Fruit fly (Drosophila melanogaster): ENCODE results near the gene CG11885.

CG11885 gene

DNA sequence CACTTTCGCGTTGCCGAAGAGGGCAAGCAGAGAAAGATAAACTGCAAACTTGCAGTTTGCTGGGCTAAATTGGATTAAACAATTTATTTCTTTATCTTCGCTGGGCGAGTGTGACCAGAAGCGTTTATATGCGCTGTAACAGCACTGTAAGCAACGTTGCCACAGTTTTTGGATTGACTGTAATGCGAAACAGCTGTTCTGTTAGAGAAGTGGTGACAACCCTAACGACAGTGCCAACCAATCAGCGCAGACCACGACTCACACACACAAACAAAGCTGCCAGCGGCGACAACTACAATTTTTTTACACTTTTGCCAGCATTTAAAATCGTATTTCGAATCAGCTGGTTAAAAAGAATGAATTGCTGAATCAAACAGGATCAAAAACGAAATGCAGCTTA, 31.6 kb upstream of the CG11885 start, which contains the start of the genes crq and shv (continued):
- TF ChIP-seq ato (GFP tag; IDR thresholded peaks at IDR 0.05; ENCODE audit: partially characterized antibody) (0 out of 2 replicates have a peak, but pooled peaks have one; percentile 30), CG3847 (GFP tag; IDR thresholded peaks at IDR 0.05) (peak; percentile 33; the same call in 1 of the 2 replicates), stwl (tag; optimal IDR thresholded peaks at IDR 0.05) (peak; percentile 95), p53 (GFP tag; optimal IDR thresholded peaks at IDR 0.05) (no peak), zen2 (GFP tag; IDR thresholded peaks at IDR 0.05; ENCODE audit: partially characterized antibody) (peak; percentile 43; the same call in 2 of the 3 replicates), HmgZ (tag; optimal IDR thresholded peaks at IDR 0.05) (peak; percentile 66), CrebB (tag; optimal IDR thresholded peaks at IDR 0.05) (peak; percentile 9), Stat92E (GFP tag; optimal IDR thresholded peaks at IDR 0.05) (peak in 1 of 3 experiments; percentile 46), Sry-δ (GFP tag; optimal IDR thresholded peaks at IDR 0.05) (peak; percentile 3), CG15514 (GFP tag; optimal IDR thresholded peaks at IDR 0.05) (peak; percentile 47), CG2116 (GFP tag; optimal IDR thresholded peaks at IDR 0.05) (peak; percentile 42), pzg (GFP tag; optimal IDR thresholded peaks at IDR 0.05) (peak; percentile 90), bcd (GFP tag; optimal IDR thresholded peaks at IDR 0.05) (no peak), Xbp1 (GFP tag; optimal IDR thresholded peaks at IDR 0.05) (peak; percentile 98), CG17186 (GFP tag; optimal IDR thresholded peaks at IDR 0.05) (peak; percentile 99), cg (GFP tag; optimal IDR thresholded peaks at IDR 0.05) (peak; percentile 89), h (optimal IDR thresholded peaks at IDR 0.05) (no peak), crp (GFP tag; optimal IDR thresholded peaks at IDR 0.05) (peak; percentile 89 to 99), MBD-R2 (GFP tag; IDR thresholded peaks at IDR 0.05) (peak; percentile 95), ci (GFP tag; IDR thresholded peaks at IDR 0.05) (0 out of 3 replicates have a peak, but pooled peaks have one; percentile 11), gfzf (GFP tag; optimal IDR thresholded peaks at IDR 0.05) (peak; percentile 61), CG4424 (GFP tag; optimal IDR thresholded peaks at IDR 0.05) (no peak), Hmr (GFP tag; optimal IDR thresholded peaks at IDR 0.05) (peak; percentile 40), Dip2 (GFP tag; IDR thresholded peaks at IDR 0.05) (no peak), CG1647 (GFP tag; optimal IDR thresholded peaks at IDR 0.05) (no peak), D19A (tag; optimal IDR thresholded peaks at IDR 0.05) (no peak), CG6689 (GFP tag; IDR thresholded peaks at IDR 0.05) (no peak), CG16813 (GFP tag; IDR thresholded peaks at IDR 0.05; ENCODE audit: partially characterized antibody) (0 out of 3 replicates have a peak, but pooled peaks have one; percentile 20), YL-1 (GFP tag; optimal IDR thresholded peaks at IDR 0.05) (peak; percentile 83), sim (GFP tag; IDR thresholded peaks at IDR 0.05) (no peak), CG15601 (tag; optimal IDR thresholded peaks at IDR 0.05) (peak; percentile 24), CG14710 (tag; optimal IDR thresholded peaks at IDR 0.05) (peak; percentile 50), grau (tag; optimal IDR thresholded peaks at IDR 0.05) (no peak), Taf1 (GFP tag; IDR thresholded peaks at IDR 0.05) (no peak), CG34422 (GFP tag; IDR thresholded peaks at IDR 0.05) (peak; percentile 52; the same call in 1 of the 3 replicates), CG10267 (tag; optimal IDR thresholded peaks at IDR 0.05) (peak; percentile 31), nmo (GFP tag; optimal IDR thresholded peaks at IDR 0.05) (peak; percentile 8)

DNA sequence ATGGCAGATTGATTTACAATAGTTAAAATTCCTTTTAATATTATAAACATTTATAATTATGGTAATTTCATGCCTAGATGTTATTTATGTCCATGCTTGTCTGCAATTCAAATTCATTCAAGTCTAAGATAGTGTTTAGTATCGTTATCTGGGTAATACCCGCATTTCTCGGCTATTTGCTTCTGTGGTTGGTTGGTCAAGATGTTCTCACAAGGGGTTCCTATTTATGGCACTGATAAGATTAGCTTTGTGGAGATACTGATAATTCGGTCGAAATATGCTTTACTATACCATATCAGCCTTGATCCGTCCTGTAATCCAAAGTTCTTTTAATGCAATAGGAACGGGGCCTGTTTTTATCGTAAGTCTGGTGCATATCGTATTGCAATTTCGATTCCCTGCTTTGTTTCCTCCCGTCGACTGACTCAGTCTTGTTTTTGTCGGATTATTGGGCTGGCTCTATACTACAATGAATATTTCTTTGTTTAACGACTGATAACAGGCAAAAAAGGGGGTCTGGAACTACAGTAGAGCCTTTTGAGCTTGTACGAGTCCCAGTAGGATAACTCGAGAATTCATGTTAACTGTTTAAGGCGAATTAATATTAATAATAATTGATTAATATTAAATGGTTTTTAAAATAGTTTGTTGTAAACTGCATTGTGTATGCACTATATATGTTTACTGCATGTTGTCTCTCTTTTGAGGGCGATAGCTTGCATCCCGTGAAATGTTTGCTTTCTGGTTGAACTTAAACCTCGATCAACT, 30.6 kb upstream of the CG11885 start:
- TF ChIP-seq grau (tag; optimal IDR thresholded peaks at IDR 0.05) (peak; percentile 56), gcm (GFP tag; optimal IDR thresholded peaks at IDR 0.05) (peak; percentile 28), nom (GFP tag; optimal IDR thresholded peaks at IDR 0.05) (peak; percentile 19), Usf (GFP tag; optimal IDR thresholded peaks at IDR 0.05) (no peak), dan (GFP tag; IDR thresholded peaks at IDR 0.05) (no peak), mirr (GFP tag; optimal IDR thresholded peaks at IDR 0.05) (peak; percentile 77), GATAe (GFP tag; conservative IDR thresholded peaks at IDR 0.05) (peak; percentile 23; the same call in 1 of the 2 replicates), grn (GFP tag; optimal IDR thresholded peaks at IDR 0.05) (peak; percentile 40), ato (GFP tag; IDR thresholded peaks at IDR 0.05; ENCODE audit: partially characterized antibody) (no peak), CG11696 (GFP tag; IDR thresholded peaks at IDR 0.05) (no peak), sd (tag; optimal IDR thresholded peaks at IDR 0.05) (peak; percentile 63), D19B (GFP tag; optimal IDR thresholded peaks at IDR 0.05) (no peak), CG16815 (GFP tag; optimal IDR thresholded peaks at IDR 0.05) (no peak), Antp (GFP tag; optimal IDR thresholded peaks at IDR 0.05) (no peak)

Measured in whole organism, embryonic.